Worm (Caenorhabditis elegans) whole organism, late embryonic: ENCODE results near the gene flp-28.

Experiments
- C38D4.7 ChIP-seq: fragments of 200-800 bp; sonication (Bioruptor generic); optimal IDR thresholded peaks from 2 replicates; lab custom pipeline; 2018; ENCODE audit warnings: mild to moderate bottlenecking, missing genetic modification characterization, moderate library complexity, missing compliant biosample characterization
- F13H6.1 ChIP-seq: sonication (generic microtip); optimal IDR thresholded peaks from 2 replicates; lab custom pipeline; 2016; ENCODE audit warnings: missing genetic modification characterization, missing compliant biosample characterization
- K02D7.2 ChIP-seq: sonication (generic microtip); optimal IDR thresholded peaks from 2 replicates; lab custom pipeline; 2017; ENCODE audit warnings: mild to moderate bottlenecking, missing genetic modification characterization, missing compliant biosample characterization
- ahr-1 ChIP-seq: sonication (generic microtip); optimal IDR thresholded peaks from 2 replicates; lab custom pipeline; 2016; ENCODE audit warnings: missing genetic modification characterization, missing compliant biosample characterization
- ceh-18 ChIP-seq: sonication (generic microtip); optimal IDR thresholded peaks from 2 replicates; lab custom pipeline; 2016; ENCODE audit warnings: missing genetic modification characterization, missing compliant biosample characterization
- ceh-19 ChIP-seq: fragments of 200-800 bp; sonication (Bioruptor generic); optimal IDR thresholded peaks from 2 replicates; lab custom pipeline; 2018; ENCODE audit warnings: mild to moderate bottlenecking, missing genetic modification characterization, missing compliant biosample characterization
- ceh-2 ChIP-seq: sonication (generic microtip); optimal IDR thresholded peaks from 2 replicates; lab custom pipeline; 2016; ENCODE audit warnings: missing genotype, missing genetic modification characterization, missing compliant biosample characterization
- ceh-24 ChIP-seq: sonication (generic microtip); optimal IDR thresholded peaks from 2 replicates; lab custom pipeline; 2016; ENCODE audit warnings: mild to moderate bottlenecking, missing genetic modification characterization, missing compliant biosample characterization
- ceh-30 ChIP-seq: fragments of 150-350 bp; optimal IDR thresholded peaks from 2 replicates; lab custom pipeline; 2014; ENCODE audit warnings: missing biosample characterization, missing genetic modification characterization
- ceh-45 ChIP-seq: fragments of 200-800 bp; sonication (Bioruptor generic); IDR thresholded peaks from 2 replicates; pipeline ENCODE4 v1.3.6; 2022; ENCODE audit warnings: missing genetic modification reagents, missing genetic modification characterization, missing compliant biosample characterization
- ceh-48 ChIP-seq: sonication (generic microtip); optimal IDR thresholded peaks from 2 replicates; lab custom pipeline; 2016; ENCODE audit warnings: missing genetic modification characterization, inconsistent platforms, missing compliant biosample characterization
- ceh-6 ChIP-seq: fragments of 200-800 bp; sonication (Bioruptor generic); optimal IDR thresholded peaks from 2 replicates; lab custom pipeline; 2018; ENCODE audit warnings: mild to moderate bottlenecking, missing genetic modification characterization, missing compliant biosample characterization
- ceh-9 ChIP-seq: sonication (generic microtip); optimal IDR thresholded peaks from 2 replicates; lab custom pipeline; 2016; ENCODE audit warnings: mild to moderate bottlenecking, missing genetic modification characterization, inconsistent platforms, missing compliant biosample characterization
- dve-1 ChIP-seq: sonication (generic microtip); optimal IDR thresholded peaks from 2 replicates; lab custom pipeline; 2017; ENCODE audit warnings: antibody characterized with exemption, mild to moderate bottlenecking, missing genetic modification characterization, missing compliant biosample characterization
- elt-4 ChIP-seq: sonication (generic microtip); optimal IDR thresholded peaks from 2 replicates; lab custom pipeline; 2016; ENCODE audit warnings: missing genetic modification characterization, missing compliant biosample characterization
- eyg-1 ChIP-seq: sonication (generic microtip); optimal IDR thresholded peaks from 2 replicates; lab custom pipeline; 2016; ENCODE audit warnings: missing genotype, missing genetic modification characterization, missing compliant biosample characterization
- fax-1 ChIP-seq: sonication (generic microtip); optimal IDR thresholded peaks from 2 replicates; lab custom pipeline; 2016; ENCODE audit warnings: missing genotype, missing genetic modification characterization, missing compliant biosample characterization
- fkh-10 ChIP-seq: fragments of 150-350 bp; optimal IDR thresholded peaks from 2 replicates; lab custom pipeline; 2014; ENCODE audit warnings: missing biosample characterization, missing genetic modification reagents, missing genetic modification characterization
- fkh-6 ChIP-seq: sonication (generic microtip); optimal IDR thresholded peaks from 2 replicates; lab custom pipeline; 2016; ENCODE audit warnings: missing genetic modification characterization, missing compliant biosample characterization
- gmeb-2 ChIP-seq: sonication (generic microtip); optimal IDR thresholded peaks from 2 replicates; lab custom pipeline; 2016; ENCODE audit warnings: missing genetic modification characterization, inconsistent platforms, missing compliant biosample characterization
- hlh-15 ChIP-seq: sonication (generic microtip); optimal IDR thresholded peaks from 2 replicates; lab custom pipeline; 2016; ENCODE audit warnings: missing genetic modification characterization, missing compliant biosample characterization
- hlh-30 ChIP-seq: sonication (generic microtip); optimal IDR thresholded peaks from 2 replicates; lab custom pipeline; 2017; ENCODE audit warnings: antibody characterized with exemption, missing genetic modification characterization, missing compliant biosample characterization; ENCODE audit not compliant: insufficient read depth
- hlh-6 ChIP-seq: sonication (generic microtip); optimal IDR thresholded peaks from 2 replicates; lab custom pipeline; 2016; ENCODE audit warnings: missing genotype, missing genetic modification characterization, missing compliant biosample characterization
- hlh-8 ChIP-seq: sonication (generic microtip); optimal IDR thresholded peaks from 2 replicates; lab custom pipeline; 2016; ENCODE audit warnings: missing genotype, missing genetic modification characterization, missing compliant biosample characterization
- lim-6 ChIP-seq: sonication (generic microtip); optimal IDR thresholded peaks from 2 replicates; lab custom pipeline; 2016; ENCODE audit warnings: missing genetic modification characterization, missing compliant biosample characterization
- lin-11 ChIP-seq: fragments of 200-800 bp; sonication (Bioruptor generic); optimal IDR thresholded peaks from 2 replicates; lab custom pipeline; 2018; ENCODE audit warnings: mild to moderate bottlenecking, missing genetic modification characterization, missing compliant biosample characterization
- madf-2 ChIP-seq: sonication (generic microtip); optimal IDR thresholded peaks from 2 replicates; lab custom pipeline; 2017; ENCODE audit warnings: missing genetic modification characterization, missing compliant biosample characterization
- mec-3 ChIP-seq: sonication (generic microtip); optimal IDR thresholded peaks from 2 replicates; lab custom pipeline; 2016; ENCODE audit warnings: borderline replicate concordance, missing genetic modification characterization, missing compliant biosample characterization
- nhr-11 ChIP-seq: fragments of 150-350 bp; optimal IDR thresholded peaks from 2 replicates; lab custom pipeline; 2014; ENCODE audit warnings: missing biosample characterization, missing genetic modification characterization
- nhr-232 ChIP-seq: sonication (generic microtip); optimal IDR thresholded peaks from 2 replicates; lab custom pipeline; 2016; ENCODE audit warnings: missing genetic modification characterization, missing compliant biosample characterization
- pag-3 ChIP-seq: sonication (generic microtip); optimal IDR thresholded peaks from 2 replicates; lab custom pipeline; 2016; ENCODE audit warnings: missing compliant biosample characterization, missing genetic modification characterization, borderline replicate concordance
- pax-1 ChIP-seq: fragments of 150-350 bp; optimal IDR thresholded peaks from 2 replicates; lab custom pipeline; 2014; ENCODE audit warnings: missing biosample characterization, missing genetic modification characterization
- pha-4 ChIP-seq: fragments of 150-350 bp; optimal IDR thresholded peaks from 2 replicates; lab custom pipeline; 2018; ENCODE audit warnings: missing biosample characterization, missing genetic modification reagents, missing genetic modification characterization
- pros-1 ChIP-seq: fragments of 150-350 bp; optimal IDR thresholded peaks from 2 replicates; lab custom pipeline; 2014; ENCODE audit warnings: missing biosample characterization, missing genetic modification reagents, missing genetic modification characterization
- rnt-1 ChIP-seq: sonication (generic microtip); optimal IDR thresholded peaks from 2 replicates; lab custom pipeline; 2016; ENCODE audit warnings: missing genetic modification characterization, missing compliant biosample characterization
- sdc-2 ChIP-seq: sonication (generic microtip); optimal IDR thresholded peaks from 2 replicates; lab custom pipeline; 2016; ENCODE audit warnings: missing genotype, missing genetic modification characterization, missing compliant biosample characterization
- sox-2 ChIP-seq: fragments of 200-800 bp; sonication (Bioruptor generic); IDR thresholded peaks from 2 replicates; pipeline ENCODE4 v1.3.6; 2022; ENCODE audit warnings: missing genetic modification reagents, missing genetic modification characterization, missing compliant biosample characterization
- syd-9 ChIP-seq: sonication (generic microtip); optimal IDR thresholded peaks from 2 replicates; lab custom pipeline; 2016; ENCODE audit warnings: mild to moderate bottlenecking, missing genetic modification characterization, moderate library complexity, missing compliant biosample characterization
- tbx-2 ChIP-seq: sonication (generic microtip); optimal IDR thresholded peaks from 2 replicates; lab custom pipeline; 2016; ENCODE audit warnings: missing genetic modification characterization, missing compliant biosample characterization
- tbx-7 ChIP-seq: sonication (generic microtip); optimal IDR thresholded peaks from 2 replicates; lab custom pipeline; 2016; ENCODE audit warnings: missing genotype, missing genetic modification characterization, missing compliant biosample characterization
- ttx-3 ChIP-seq: sonication (generic microtip); optimal IDR thresholded peaks from 2 replicates; lab custom pipeline; 2016; ENCODE audit warnings: missing genetic modification reagents, missing genetic modification characterization, missing compliant biosample characterization
- unc-3 ChIP-seq, 2 experiments: fragments of 200-800 bp in 1 of 2; sonication (Bioruptor generic) in 1 of 2; sonication (generic microtip) in 1 of 2; conservative IDR thresholded peaks in 1 of 2; optimal IDR thresholded peaks in 1 of 2; 2 replicates each; pipeline versions ENCODE4 v1.3.6 to Lab custom; 2016 to 2022; ENCODE audit warnings: missing compliant biosample characterization in 2 of 2, missing genetic modification characterization in 2 of 2, missing genetic modification reagents in 1 of 2
- unc-42 ChIP-seq: sonication (generic microtip); optimal IDR thresholded peaks from 2 replicates; lab custom pipeline; 2016; ENCODE audit warnings: missing genotype, missing genetic modification characterization, missing compliant biosample characterization
- unc-55 ChIP-seq: sonication (generic microtip); optimal IDR thresholded peaks from 2 replicates; lab custom pipeline; 2017; ENCODE audit warnings: missing biosample characterization, missing genetic modification reagents, missing genetic modification characterization
- unc-86 ChIP-seq: sonication (generic microtip); optimal IDR thresholded peaks from 2 replicates; lab custom pipeline; 2016; ENCODE audit warnings: missing genetic modification characterization, missing compliant biosample characterization

flp-28 gene

ce11 chrX:10081077-10081476 is 6.7 kb downstream of the flp-28 start:
- TF ChIP-seq nhr-11 (tag; lab: Kevin White, UChicago) (no peak), lim-6 (tag; lab: Kevin White, UChicago) (no peak), F13H6.1 (tag; lab: Kevin White, UChicago) (no peak), C38D4.7 (GFP tag; lab: Kevin White, UChicago) (no peak), pha-4 (tag; lab: Kevin White, UChicago) (no peak), ceh-30 (no peak), dve-1 (tag; lab: Kevin White, UChicago) (no peak), tbx-7 (tag; lab: Kevin White, UChicago) (no peak), syd-9 (tag; lab: Kevin White, UChicago) (no peak), nhr-232 (no peak), madf-2 (tag; lab: Kevin White, UChicago) (no peak), fkh-10 (GFP tag; lab: Kevin White, UChicago) (no peak)

DNA sequence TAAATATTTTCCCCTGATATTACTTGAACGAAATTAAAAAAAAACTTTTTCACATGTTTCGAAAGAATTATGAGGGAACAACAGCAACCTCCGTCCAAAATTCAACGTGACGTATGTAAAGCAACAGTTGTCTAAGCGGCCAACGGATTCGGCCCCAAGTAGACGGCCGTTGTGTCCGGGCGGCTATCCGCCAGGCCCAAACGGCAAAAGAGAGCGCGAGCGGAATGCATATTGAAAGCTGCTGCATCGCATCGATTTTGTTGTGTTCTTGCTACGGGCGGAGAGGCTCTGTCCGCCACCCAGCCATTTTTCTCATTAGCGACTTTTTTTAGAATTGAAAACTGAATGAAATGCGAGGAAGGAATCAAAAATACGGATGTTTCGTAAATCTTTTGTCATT is 8.5 kb downstream of the flp-28 start:
- TF ChIP-seq ceh-48 (tag; lab: Kevin White, UChicago) (peak; percentile 61), hlh-15 (tag; lab: Kevin White, UChicago) (no peak), lin-11 (tag; lab: Kevin White, UChicago) (no peak), unc-3 (GFP tag; conservative IDR thresholded peaks at IDR 0.05; lab: Robert Waterston, UW) (no peak), unc-3 (tag; optimal IDR thresholded peaks at IDR 0.05; lab: Kevin White, UChicago) (no peak), fax-1 (tag; lab: Kevin White, UChicago) (no peak), unc-55 (GFP tag; lab: Kevin White, UChicago) (no peak), rnt-1 (no peak), gmeb-2 (tag; lab: Kevin White, UChicago) (no peak)

ce11 chrX:10078637-10079036 is 9.1 kb downstream of the flp-28 start:
- no peak for TF ChIP-seq tbx-2 (tag; lab: Kevin White, UChicago)
- no peak for TF ChIP-seq hlh-15 (tag; lab: Kevin White, UChicago)
- no peak for TF ChIP-seq gmeb-2 (tag; lab: Kevin White, UChicago)
- no peak for TF ChIP-seq eyg-1 (tag; lab: Kevin White, UChicago)
- no peak for TF ChIP-seq pros-1 (tag; lab: Kevin White, UChicago)
- no peak for TF ChIP-seq hlh-30 (tag; lab: Kevin White, UChicago)
- no peak for TF ChIP-seq K02D7.2
- no peak for TF ChIP-seq fkh-6
- TF ChIP-seq unc-86 (tag; lab: Kevin White, UChicago), result no peak
- no peak for TF ChIP-seq pax-1
- no peak for TF ChIP-seq ceh-19 (GFP tag; lab: Kevin White, UChicago)
- TF ChIP-seq unc-55 (GFP tag; lab: Kevin White, UChicago), result no peak
- TF ChIP-seq elt-4 (tag; lab: Kevin White, UChicago), result no peak
- no peak for TF ChIP-seq ceh-2 (tag; lab: Kevin White, UChicago)
- no peak for TF ChIP-seq ttx-3 (tag; lab: Kevin White, UChicago)
- TF ChIP-seq pha-4 (tag; lab: Kevin White, UChicago), result no peak
- no peak for TF ChIP-seq ceh-24 (tag; lab: Kevin White, UChicago)

DNA sequence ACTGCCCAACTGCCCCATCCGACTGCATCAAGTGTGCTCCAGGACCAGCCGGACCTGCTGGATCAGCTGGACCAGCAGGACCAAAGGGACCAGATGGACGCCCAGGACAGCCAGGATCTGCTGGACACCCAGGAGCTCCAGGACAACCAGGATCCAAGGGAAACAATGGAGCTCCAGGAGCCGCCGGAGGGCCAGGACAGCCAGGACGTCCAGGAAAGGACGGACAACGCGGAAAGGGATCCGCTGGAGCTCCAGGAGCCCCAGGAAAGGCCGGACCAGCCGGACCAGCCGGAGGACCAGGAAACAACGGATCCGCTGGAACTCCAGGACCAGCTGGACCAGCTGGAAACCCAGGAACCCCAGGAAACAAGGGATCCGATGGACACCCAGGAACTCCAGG is 9.7 kb downstream of the flp-28 start:
- TF ChIP-seq elt-4 (tag; lab: Kevin White, UChicago) (no peak), unc-42 (tag; lab: Kevin White, UChicago) (peak; percentile 24), madf-2 (tag; lab: Kevin White, UChicago) (no peak), ttx-3 (tag; lab: Kevin White, UChicago) (no peak), ahr-1 (tag; lab: Kevin White, UChicago) (no peak), ceh-6 (GFP tag; lab: Kevin White, UChicago) (no peak), lin-11 (tag; lab: Kevin White, UChicago) (no peak), unc-3 (GFP tag; conservative IDR thresholded peaks at IDR 0.05; lab: Robert Waterston, UW) (no peak), unc-3 (tag; optimal IDR thresholded peaks at IDR 0.05; lab: Kevin White, UChicago) (no peak), mec-3 (tag; lab: Kevin White, UChicago) (peak; percentile 26), C38D4.7 (GFP tag; lab: Kevin White, UChicago) (no peak), sdc-2 (tag; lab: Kevin White, UChicago) (peak; percentile 3), pha-4 (tag; lab: Kevin White, UChicago) (no peak), ceh-2 (tag; lab: Kevin White, UChicago) (no peak), hlh-30 (tag; lab: Kevin White, UChicago) (no peak), ceh-9 (no peak), ceh-18 (tag; lab: Kevin White, UChicago) (no peak), sox-2 (GFP tag; lab: Robert Waterston, UW) (no peak), hlh-6 (peak; percentile 49), ceh-45 (GFP tag; lab: Robert Waterston, UW) (no peak), ceh-19 (GFP tag; lab: Kevin White, UChicago) (no peak), unc-55 (GFP tag; lab: Kevin White, UChicago) (no peak), hlh-8 (tag; lab: Kevin White, UChicago) (no peak), F13H6.1 (tag; lab: Kevin White, UChicago) (no peak), pag-3 (tag; lab: Kevin White, UChicago) (peak; percentile 21)
